Worm (Caenorhabditis elegans): Measurements from ENCODE around the gene srt-52.

srt-52 gene

ce11 chrV:48622-49021 is 7.2 kb downstream of the srt-52 start, which contains the start of gene B0348.1:
TSS of gene B0348.1 (plus strand) at chrV:48922.
- TF ChIP-seq fos-1 (tag; optimal IDR thresholded peaks at IDR 0.05) (no peak), ztf-1 (GFP tag; conservative IDR thresholded peaks at IDR 0.05) (no peak), elt-3 (tag; optimal IDR thresholded peaks at IDR 0.05) (no peak), crh-2 (tag; optimal IDR thresholded peaks at IDR 0.05) (no peak), alr-1 (tag; optimal IDR thresholded peaks at IDR 0.05) (no peak), dmd-4 (tag; optimal IDR thresholded peaks at IDR 0.05) (no peak), lin-11 (tag; optimal IDR thresholded peaks at IDR 0.05) (no peak), ceh-16 (tag; optimal IDR thresholded peaks at IDR 0.05) (no peak), unc-55 (GFP tag; optimal IDR thresholded peaks at IDR 0.05) (no peak), R02D3.7 (tag; optimal IDR thresholded peaks at IDR 0.05) (no peak), peb-1 (tag; optimal IDR thresholded peaks at IDR 0.05) (no peak), unc-62 (GFP tag; optimal IDR thresholded peaks at IDR 0.05) (no peak), mab-5 (tag; optimal IDR thresholded peaks at IDR 0.05) (no peak), nhr-129 (tag; optimal IDR thresholded peaks at IDR 0.05) (no peak), sem-4 (tag; optimal IDR thresholded peaks at IDR 0.05) (no peak), gmeb-1 (tag; optimal IDR thresholded peaks at IDR 0.05) (no peak), ztf-4 (tag; optimal IDR thresholded peaks at IDR 0.05) (no peak)

- peak; percentile 85 for TF ChIP-seq fos-1 (tag; optimal IDR thresholded peaks at IDR 0.05)
- TF ChIP-seq nhr-10 (tag; optimal IDR thresholded peaks at IDR 0.05): no peak
These were observed 8.0 kb downstream of the srt-52 start for ce11 chrV:47799-48198.

ce11 chrV:45010-45409 is 10.8 kb downstream of the srt-52 start, which contains the start of gene B0348.2:
TSS of gene B0348.2 (plus strand) at chrV:45310.
- TF ChIP-seq nhr-237 (tag; optimal IDR thresholded peaks at IDR 0.05): no peak
- TF ChIP-seq elt-1 (tag; optimal IDR thresholded peaks at IDR 0.05): no peak
- TF ChIP-seq nhr-77 (tag; optimal IDR thresholded peaks at IDR 0.05): no peak
- peak; percentile 26 for TF ChIP-seq fos-1 (tag; optimal IDR thresholded peaks at IDR 0.05)
- no peak for TF ChIP-seq nhr-10 (tag; optimal IDR thresholded peaks at IDR 0.05)

- TF ChIP-seq peb-1 (tag; optimal IDR thresholded peaks at IDR 0.05) (no peak), fos-1 (tag; optimal IDR thresholded peaks at IDR 0.05) (peak; percentile 60)
These were observed 11.8 kb downstream of the srt-52 start for ce11 chrV:44026-44425.

ce11 chrV:43070-43469 is 12.8 kb downstream of the srt-52 start:
- TF ChIP-seq C34F6.9 (tag; optimal IDR thresholded peaks at IDR 0.05) (no peak), elt-3 (tag; optimal IDR thresholded peaks at IDR 0.05) (no peak), nhr-21 (tag; optimal IDR thresholded peaks at IDR 0.05) (no peak), gmeb-1 (tag; optimal IDR thresholded peaks at IDR 0.05) (no peak), ama-1 (optimal IDR thresholded peaks at IDR 0.05) (no peak), nhr-11 (tag; optimal IDR thresholded peaks at IDR 0.05) (no peak), R02D3.7 (tag; optimal IDR thresholded peaks at IDR 0.05) (no peak), nhr-6 (tag; optimal IDR thresholded peaks at IDR 0.05) (no peak), crh-2 (tag; optimal IDR thresholded peaks at IDR 0.05) (no peak), mdl-1 (tag; optimal IDR thresholded peaks at IDR 0.05) (no peak), peb-1 (tag; optimal IDR thresholded peaks at IDR 0.05) (no peak), lin-13 (GFP tag; optimal IDR thresholded peaks at IDR 0.05) (no peak), unc-55 (GFP tag; optimal IDR thresholded peaks at IDR 0.05) (no peak), sem-4 (tag; optimal IDR thresholded peaks at IDR 0.05) (no peak), aly-2 (tag; optimal IDR thresholded peaks at IDR 0.05) (no peak), zag-1 (tag; optimal IDR thresholded peaks at IDR 0.05) (no peak), blmp-1 (tag; optimal IDR thresholded peaks at IDR 0.05; ENCODE audit: insufficient read depth) (no peak)

- TF ChIP-seq alr-1 (tag; optimal IDR thresholded peaks at IDR 0.05) (no peak), nhr-6 (tag; optimal IDR thresholded peaks at IDR 0.05) (no peak), dmd-4 (tag; optimal IDR thresholded peaks at IDR 0.05) (no peak), ceh-16 (tag; optimal IDR thresholded peaks at IDR 0.05) (no peak), skn-1 (tag; optimal IDR thresholded peaks at IDR 0.05) (no peak), R02D3.7 (tag; optimal IDR thresholded peaks at IDR 0.05) (no peak), nhr-129 (tag; optimal IDR thresholded peaks at IDR 0.05) (no peak), unc-55 (GFP tag; optimal IDR thresholded peaks at IDR 0.05) (no peak)
These were observed 18.1 kb downstream of the srt-52 start for ce11 chrV:37729-38128.

Data from whole organism, L2 larva.